Worm (Caenorhabditis elegans) whole organism, L4/young adult: Measurements from ENCODE around the gene lurp-4.
"Not testable (repeated sequence)": the region's sequence is repeated elsewhere in the genome, so short reads cannot be mapped to it uniquely, and the experiment has no call there.

Experiments used
- W03F9.2 ChIP-seq: fragments of 150-350 bp; optimal IDR thresholded peaks from 2 replicates; lab custom pipeline; 2014; ENCODE audit warnings: missing biosample characterization, missing genetic modification characterization
- dao-5 ChIP-seq: sonication (generic microtip); optimal IDR thresholded peaks from 2 replicates; lab custom pipeline; 2016; ENCODE audit warnings: missing genotype, missing genetic modification characterization, moderate library complexity, missing compliant biosample characterization

- TF ChIP-seq dao-5, W03F9.2 (tag; lab: Kevin White, UChicago): not testable (repeated sequence)
These were observed 42.3 kb downstream of the lurp-4 start, which contains the start of gene clec-225 for ce11 chrV:13134786-13135185.
